Fruit fly (Drosophila melanogaster) whole organism, adult: ENCODE measurements around the gene AP-1gamma.

ENCODE experiments used
- CG11617 ChIP-seq: fragments of 200-800 bp; sonication (Bioruptor generic); optimal IDR thresholded peaks from 2 replicates; lab custom pipeline; 2017; ENCODE audit warnings: mild to moderate bottlenecking, missing biosample characterization, missing genetic modification reagents, missing genetic modification characterization
- CG12768 ChIP-seq: fragments of 200-800 bp; sonication (Bioruptor generic); optimal IDR thresholded peaks from 2 replicates; lab custom pipeline; 2017; ENCODE audit warnings: missing biosample characterization, missing genetic modification characterization, mild to moderate bottlenecking, moderate library complexity, missing genetic modification reagents
- CG33017 ChIP-seq: fragments of 200-800 bp; sonication (Bioruptor generic); optimal IDR thresholded peaks from 2 replicates; lab custom pipeline; 2018; ENCODE audit warnings: missing biosample characterization, mild to moderate bottlenecking, missing genetic modification characterization, moderate library complexity
- CG5204 ChIP-seq: fragments of 200-800 bp; sonication (Bioruptor generic); optimal IDR thresholded peaks from 2 replicates; lab custom pipeline; 2016; ENCODE audit warnings: missing biosample characterization, missing genetic modification characterization
- CG7045 ChIP-seq: fragments of 200-800 bp; sonication (Bioruptor generic); optimal IDR thresholded peaks from 2 replicates; lab custom pipeline; 2017; ENCODE audit warnings: missing biosample characterization, mild to moderate bottlenecking, missing genetic modification characterization
- CG7101 ChIP-seq: fragments of 200-800 bp; sonication (Bioruptor generic); optimal IDR thresholded peaks from 2 replicates; lab custom pipeline; 2018; ENCODE audit warnings: missing biosample characterization, mild to moderate bottlenecking, missing genetic modification characterization, moderate library complexity
- Hr96 ChIP-seq: fragments of 200-800 bp; sonication (Bioruptor generic); optimal IDR thresholded peaks from 2 replicates; lab custom pipeline; 2016; ENCODE audit warnings: missing biosample characterization, missing genetic modification characterization
- ovo ChIP-seq: fragments of 200-800 bp; sonication (Bioruptor generic); optimal IDR thresholded peaks from 2 replicates; lab custom pipeline; 2016; ENCODE audit warnings: missing biosample characterization, missing genetic modification characterization
- tj ChIP-seq: fragments of 200-800 bp; sonication (Bioruptor generic); optimal IDR thresholded peaks from 3 replicates; lab custom pipeline; 2017; ENCODE audit warnings: missing biosample characterization, mild to moderate bottlenecking, missing genetic modification characterization, moderate library complexity

DNA sequence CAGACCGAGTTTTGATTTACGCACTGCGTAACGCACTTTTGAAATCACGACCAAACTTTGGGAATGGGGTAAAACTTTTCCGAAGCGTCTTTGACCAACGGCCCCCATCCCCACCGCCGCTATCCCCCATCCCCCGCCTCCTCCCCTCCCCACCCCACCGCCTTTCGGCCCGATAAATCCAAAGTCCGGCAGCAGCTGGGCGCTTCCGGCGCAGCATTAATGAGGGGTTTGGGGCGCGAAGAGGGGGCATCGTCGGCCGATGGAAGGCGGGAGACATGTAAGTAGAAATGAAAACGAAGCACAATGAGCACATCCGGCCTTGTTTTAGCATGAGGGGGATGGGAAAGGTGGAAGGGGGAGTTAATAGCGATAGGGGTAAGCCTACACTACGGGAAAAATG is 30.6 kb downstream of the AP-1gamma start:
- no peak for TF ChIP-seq CG7045 (GFP tag; lab: Kevin White, UChicago)
- no peak for TF ChIP-seq CG11617 (GFP tag; lab: Kevin White, UChicago)
- TF ChIP-seq tj (GFP tag; lab: Kevin White, UChicago) = peak; percentile 32
- no peak for TF ChIP-seq CG7101 (tag; lab: Kevin White, UChicago)
- no peak for TF ChIP-seq ovo (GFP tag; lab: Kevin White, UChicago)
- TF ChIP-seq Hr96 = no peak
- TF ChIP-seq CG33017 (tag; lab: Kevin White, UChicago) = no peak
- no peak for TF ChIP-seq CG5204 (GFP tag; lab: Kevin White, UChicago)
- TF ChIP-seq CG12768 (GFP tag; lab: Kevin White, UChicago) = no peak
